Fruit fly (Drosophila melanogaster) whole organism, embryonic: Measurements from ENCODE around the gene eIF4E5.

Source experiments
- Adf1 ChIP-seq: fragments of 200-800 bp; sonication (Bioruptor generic); IDR thresholded peaks from 2 replicates; pipeline ENCODE4 v1.3.6; 2022; ENCODE audit warnings: missing biosample characterization, missing genetic modification characterization
- Awh ChIP-seq: fragments of 200-800 bp; sonication (Bioruptor generic); IDR thresholded peaks from 2 replicates; pipeline ENCODE4, ENCODE4 v1.3.6; 2022; ENCODE audit warnings: missing biosample characterization, missing genetic modification characterization
- BtbVII ChIP-seq: fragments of 200-800 bp; sonication (Bioruptor generic); optimal IDR thresholded peaks from 3 replicates; lab custom pipeline; 2017; ENCODE audit warnings: missing biosample characterization, mild to moderate bottlenecking, missing genetic modification characterization
- CG10274 ChIP-seq: fragments of 200-800 bp; sonication (Bioruptor generic); optimal IDR thresholded peaks from 3 replicates; lab custom pipeline; 2017; ENCODE audit warnings: missing biosample characterization, mild to moderate bottlenecking, missing genetic modification characterization
- CG12659 ChIP-seq: fragments of 200-800 bp; sonication (Bioruptor generic); optimal IDR thresholded peaks from 3 replicates; lab custom pipeline; 2017; ENCODE audit warnings: mild to moderate bottlenecking, missing biosample characterization, missing genetic modification reagents, missing genetic modification characterization
- CG12942 ChIP-seq: fragments of 200-800 bp; sonication (Bioruptor generic); optimal IDR thresholded peaks from 3 replicates; lab custom pipeline; 2016; ENCODE audit warnings: missing biosample characterization, missing genetic modification characterization
- CG13894 ChIP-seq: fragments of 200-800 bp; sonication (Bioruptor generic); optimal IDR thresholded peaks from 3 replicates; lab custom pipeline; 2018; ENCODE audit warnings: missing biosample characterization, mild to moderate bottlenecking, missing genetic modification characterization, moderate library complexity
- CG15479 ChIP-seq: fragments of 200-800 bp; sonication (Bioruptor generic); optimal IDR thresholded peaks from 3 replicates; lab custom pipeline; 2019; ENCODE audit warnings: missing biosample characterization, mild to moderate bottlenecking, missing genetic modification characterization, moderate library complexity
- CG1602 ChIP-seq: fragments of 200-800 bp; sonication (Bioruptor generic); optimal IDR thresholded peaks from 3 replicates; lab custom pipeline; 2016; ENCODE audit warnings: missing biosample characterization, missing genetic modification characterization
- CG18262 ChIP-seq: fragments of 200-800 bp; optimal IDR thresholded peaks from 3 replicates; lab custom pipeline; 2019; ENCODE audit warnings: missing biosample characterization, mild to moderate bottlenecking, missing genetic modification characterization, moderate library complexity
- CG18599 ChIP-seq: fragments of 200-800 bp; sonication (Bioruptor generic); optimal IDR thresholded peaks from 3 replicates; lab custom pipeline; 2017; ENCODE audit warnings: missing biosample characterization, missing genetic modification characterization, mild to moderate bottlenecking, moderate library complexity, missing genetic modification reagents
- CG2712 ChIP-seq: fragments of 200-800 bp; optimal IDR thresholded peaks from 3 replicates; lab custom pipeline; 2019; ENCODE audit warnings: missing biosample characterization, mild to moderate bottlenecking, missing genetic modification characterization, moderate library complexity
- CG30431 ChIP-seq: fragments of 200-800 bp; sonication (Bioruptor generic); optimal IDR thresholded peaks from 2 replicates; lab custom pipeline; 2017; ENCODE audit warnings: missing biosample characterization, missing genetic modification characterization
- CG31224 ChIP-seq: fragments of 200-800 bp; sonication (Bioruptor generic); IDR thresholded peaks from 2 replicates; pipeline ENCODE4 v1.3.6; 2022; ENCODE audit warnings: missing biosample characterization, missing genetic modification characterization
- CG3281 ChIP-seq: fragments of 200-800 bp; sonication (Bioruptor generic); optimal IDR thresholded peaks from 3 replicates; lab custom pipeline; 2017; ENCODE audit warnings: missing biosample characterization, mild to moderate bottlenecking, missing genetic modification characterization
- CG34376 ChIP-seq: fragments of 200-800 bp; sonication (Bioruptor generic); optimal IDR thresholded peaks from 2 replicates; lab custom pipeline; 2018; ENCODE audit warnings: missing biosample characterization, mild to moderate bottlenecking, missing genetic modification characterization
- CG4707 ChIP-seq: fragments of 200-800 bp; sonication (Bioruptor generic); optimal IDR thresholded peaks from 2 replicates; lab custom pipeline; 2018; ENCODE audit warnings: missing biosample characterization, mild to moderate bottlenecking, missing genetic modification characterization, moderate library complexity
- CG5245 ChIP-seq: fragments of 200-800 bp; sonication (Bioruptor generic); optimal IDR thresholded peaks from 3 replicates; lab custom pipeline; 2016; ENCODE audit warnings: missing biosample characterization, missing genetic modification characterization
- CG7745 ChIP-seq: fragments of 200-800 bp; sonication (Bioruptor generic); optimal IDR thresholded peaks from 2 replicates; lab custom pipeline; 2018; ENCODE audit warnings: missing biosample characterization, mild to moderate bottlenecking, missing genetic modification characterization, moderate library complexity
- CG7839 ChIP-seq: fragments of 200-800 bp; sonication (Bioruptor generic); optimal IDR thresholded peaks from 3 replicates; lab custom pipeline; 2018; ENCODE audit warnings: missing biosample characterization, mild to moderate bottlenecking, missing genetic modification characterization, moderate library complexity
- Camta ChIP-seq: fragments of 200-800 bp; sonication (Bioruptor generic); optimal IDR thresholded peaks from 2 replicates; lab custom pipeline; 2016; ENCODE audit warnings: missing biosample characterization, missing genetic modification characterization
- D ChIP-seq, 2 experiments: fragments of 200-800 bp in 1 of 2; fragments of >200 bp in 1 of 2; sonication (Bioruptor generic) in 1 of 2; optimal IDR thresholded peaks; 2 replicates in 1 of 2; 3 replicates in 1 of 2; lab custom pipeline; 2017; ENCODE audit warnings: mild to moderate bottlenecking in 1 of 2, missing biosample characterization in 1 of 2, missing genetic modification characterization in 1 of 2, missing genetic modification reagents in 1 of 2
- D19A ChIP-seq: fragments of 200-800 bp; optimal IDR thresholded peaks from 3 replicates; lab custom pipeline; 2019; ENCODE audit warnings: missing biosample characterization, mild to moderate bottlenecking, missing genetic modification characterization, moderate library complexity
- Dp ChIP-seq: fragments of 200-800 bp; sonication (Bioruptor generic); optimal IDR thresholded peaks from 2 replicates; lab custom pipeline; 2018; ENCODE audit warnings: missing biosample characterization, mild to moderate bottlenecking, missing genetic modification characterization, moderate library complexity
- ERR ChIP-seq: fragments of 200-800 bp; sonication (Bioruptor generic); optimal IDR thresholded peaks from 2 replicates; lab custom pipeline; 2016; ENCODE audit warnings: missing biosample characterization, missing genetic modification characterization
- Eip74EF ChIP-seq, 2 experiments: fragments of 200-800 bp in 1 of 2; fragments of >200 bp in 1 of 2; sonication (Bioruptor generic) in 1 of 2; optimal IDR thresholded peaks; 2 replicates each; lab custom pipeline; 2017 to 2019; ENCODE audit warnings: missing biosample characterization in 2 of 2, missing genetic modification characterization in 2 of 2, mild to moderate bottlenecking in 1 of 2, moderate library complexity in 1 of 2
- Ets65A ChIP-seq: fragments of 200-800 bp; sonication (Bioruptor generic); peaks from one replicate; lab custom pipeline; 2016; ENCODE audit warnings: missing biosample characterization, missing genetic modification characterization
- Gsc ChIP-seq: fragments of 200-800 bp; sonication (Bioruptor generic); IDR thresholded peaks from 2 replicates; pipeline ENCODE4 v1.3.6; 2022; ENCODE audit warnings: missing biosample characterization, missing genetic modification characterization
- HmgD ChIP-seq: fragments of 200-800 bp; sonication (Bioruptor generic); optimal IDR thresholded peaks from 3 replicates; lab custom pipeline; 2016; ENCODE audit warnings: missing biosample characterization, missing genetic modification characterization
- Hr51 ChIP-seq, 2 experiments: fragments of 200-800 bp; sonication (Bioruptor generic); optimal IDR thresholded peaks; 2 replicates in 1 of 2; 3 replicates in 1 of 2; lab custom pipeline; 2016 to 2018; ENCODE audit warnings: missing biosample characterization in 2 of 2, missing genetic modification characterization in 2 of 2, mild to moderate bottlenecking in 1 of 2, moderate library complexity in 1 of 2
- NC2α ChIP-seq: fragments of 200-800 bp; sonication (Bioruptor generic); optimal IDR thresholded peaks from 2 replicates; lab custom pipeline; 2016; ENCODE audit warnings: missing biosample characterization, missing genetic modification characterization
- NFAT ChIP-seq: fragments of 200-800 bp; sonication (Bioruptor generic); IDR thresholded peaks from 2 replicates; pipeline ENCODE4 v1.3.6; 2022; ENCODE audit warnings: missing biosample characterization, missing genetic modification characterization
- NK7.1 ChIP-seq: fragments of 200-800 bp; sonication (Bioruptor generic); optimal IDR thresholded peaks from 3 replicates; lab custom pipeline; 2016; ENCODE audit warnings: missing biosample characterization, missing genetic modification characterization
- Ptx1 ChIP-seq: fragments of 200-800 bp; sonication (Bioruptor generic); IDR thresholded peaks from 2 replicates; pipeline ENCODE4 v1.3.6; 2022; ENCODE audit warnings: missing biosample characterization, missing genetic modification characterization
- Usf ChIP-seq: fragments of 200-800 bp; sonication (Bioruptor generic); optimal IDR thresholded peaks from 2 replicates; lab custom pipeline; 2017; ENCODE audit warnings: missing genotype, missing biosample characterization, missing genetic modification characterization
- ase ChIP-seq: fragments of 200-800 bp; sonication (Bioruptor generic); IDR thresholded peaks from 3 replicates; pipeline ENCODE4 v1.3.6; 2022; ENCODE audit warnings: missing biosample characterization, missing genetic modification characterization
- crp ChIP-seq, 2 experiments: fragments of 200-800 bp; sonication (Bioruptor generic); optimal IDR thresholded peaks; 2 replicates in 1 of 2; 3 replicates in 1 of 2; lab custom pipeline; 2017; ENCODE audit warnings: missing biosample characterization in 2 of 2, missing genetic modification characterization in 2 of 2, mild to moderate bottlenecking in 1 of 2, moderate library complexity in 1 of 2
- cwo ChIP-seq: fragments of 200-800 bp; sonication (Bioruptor generic); optimal IDR thresholded peaks from 3 replicates; lab custom pipeline; 2017; ENCODE audit warnings: missing biosample characterization, missing genetic modification characterization, mild to moderate bottlenecking, moderate library complexity, missing genetic modification reagents
- fd64A ChIP-seq: fragments of 200-800 bp; sonication (Bioruptor generic); optimal IDR thresholded peaks from 3 replicates; lab custom pipeline; 2018; ENCODE audit warnings: missing biosample characterization, mild to moderate bottlenecking, missing genetic modification characterization
- gfzf ChIP-seq: fragments of 200-800 bp; sonication (Bioruptor generic); optimal IDR thresholded peaks from 2 replicates; lab custom pipeline; 2016; ENCODE audit warnings: missing biosample characterization, mild to moderate bottlenecking, missing genetic modification characterization, moderate library complexity
- hkb ChIP-seq, 2 experiments: fragments of 200-800 bp in 1 of 2; fragments of >200 bp in 1 of 2; sonication (Bioruptor generic) in 1 of 2; IDR thresholded peaks in 1 of 2; optimal IDR thresholded peaks in 1 of 2; 2 replicates each; pipeline versions ENCODE4 v1.3.6 to Lab custom; 2017 to 2022; ENCODE audit warnings: missing biosample characterization in 1 of 2, missing genetic modification characterization in 1 of 2
- ranshi ChIP-seq: fragments of 200-800 bp; sonication (Bioruptor generic); IDR thresholded peaks from 2 replicates; pipeline ENCODE4 v1.3.6; 2022; ENCODE audit warnings: missing biosample characterization, missing genetic modification characterization
- rib ChIP-seq: fragments of 200-800 bp; sonication (Bioruptor generic); IDR thresholded peaks from 2 replicates; pipeline ENCODE4 v1.3.6; 2022; ENCODE audit warnings: missing biosample characterization, missing genetic modification characterization
- tap ChIP-seq: fragments of 200-800 bp; optimal IDR thresholded peaks from 3 replicates; lab custom pipeline; 2019; ENCODE audit warnings: missing biosample characterization, mild to moderate bottlenecking, missing genetic modification characterization, moderate library complexity
- zen2 ChIP-seq: fragments of 200-800 bp; sonication (Bioruptor generic); IDR thresholded peaks from 3 replicates; pipeline ENCODE4 v1.3.6; 2022; ENCODE audit warnings: missing biosample characterization, missing genetic modification characterization; ENCODE audit not compliant: partially characterized antibody
- zfh1 ChIP-seq: fragments of 200-800 bp; sonication (Bioruptor generic); IDR thresholded peaks from 3 replicates; pipeline ENCODE4 v1.3.6; 2022; ENCODE audit warnings: missing biosample characterization, missing genetic modification characterization

Gene eIF4E5

dm6 chr3L:7890567-7890966, 4.1 kb upstream of the eIF4E5 start (continued):
- TF ChIP-seq cwo (no peak), Awh (no peak), gfzf (GFP tag; lab: Kevin White, UChicago) (no peak), ERR (GFP tag; lab: Kevin White, UChicago) (no peak), D (optimal IDR thresholded peaks at IDR 0.05; lab: Kevin White, UChicago) (no peak), D (GFP tag; optimal IDR thresholded peaks at IDR 0.05; lab: Kevin White, UChicago) (no peak), tap (tag; lab: Kevin White, UChicago) (no peak), D19A (tag; lab: Kevin White, UChicago) (no peak), CG18262 (tag; lab: Kevin White, UChicago) (peak; percentile 54), fd64A (GFP tag; lab: Kevin White, UChicago) (no peak), zen2 (GFP tag; lab: Robert Waterston, UW) (no peak), Dp (GFP tag; lab: Kevin White, UChicago) (no peak), CG2712 (peak; percentile 58), HmgD (GFP tag; lab: Kevin White, UChicago) (no peak), Ptx1 (GFP tag; lab: Robert Waterston, UW) (no peak), Gsc (GFP tag; lab: Robert Waterston, UW) (no peak), CG7745 (tag; lab: Kevin White, UChicago) (no peak), hkb (optimal IDR thresholded peaks at IDR 0.05; lab: Kevin White, UChicago) (no peak), hkb (GFP tag; IDR thresholded peaks at IDR 0.05; lab: Robert Waterston, UW) (no peak), CG10274 (GFP tag; lab: Kevin White, UChicago) (no peak), CG5245 (GFP tag; lab: Kevin White, UChicago) (no peak), zfh1 (0 out of 3 replicates have a peak, but pooled peaks have one; percentile 38)

dm6 chr3L:7893840-7894239, 840 bp upstream of the eIF4E5 start:
- TF ChIP-seq CG13894 (tag; lab: Kevin White, UChicago) (no peak), CG4707 (no peak), rib (GFP tag; lab: Robert Waterston, UW) (no peak), CG1602 (GFP tag; lab: Kevin White, UChicago) (no peak), ase (GFP tag; lab: Robert Waterston, UW) (no peak), Ets65A (peak; percentile 94)

- TF ChIP-seq ranshi (GFP tag; lab: Robert Waterston, UW) (peak; percentile 85), CG7745 (tag; lab: Kevin White, UChicago) (peak; percentile 49), NK7.1 (GFP tag; lab: Kevin White, UChicago) (peak; percentile 79), CG30431 (GFP tag; lab: Kevin White, UChicago) (peak; percentile 67), CG34376 (GFP tag; lab: Kevin White, UChicago) (no peak), CG12659 (GFP tag; lab: Kevin White, UChicago) (peak; percentile 81), CG3281 (GFP tag; lab: Kevin White, UChicago) (peak; percentile 77), NFAT (peak; percentile 64; the same call in 1 of the 2 replicates), CG18599 (peak; percentile 79), CG12942 (peak; percentile 63), crp (GFP tag; optimal IDR thresholded peaks at IDR 0.05; lab: Kevin White, UChicago) (peak in 1 of 2 experiments; percentile 31), Eip74EF (GFP tag; optimal IDR thresholded peaks at IDR 0.05; lab: Kevin White, UChicago) (peak in 1 of 2 experiments; percentile 91), tap (tag; lab: Kevin White, UChicago) (peak; percentile 88), CG15479 (GFP tag; lab: Kevin White, UChicago) (no peak), NC2α (GFP tag; lab: Kevin White, UChicago) (peak; percentile 61), BtbVII (peak; percentile 71), Usf (GFP tag; lab: Kevin White, UChicago) (peak; percentile 62), Camta (GFP tag; lab: Kevin White, UChicago) (peak; percentile 92), CG31224 (GFP tag; lab: Robert Waterston, UW) (no peak; the same call in none of the 2 replicates), CG7839 (tag; lab: Kevin White, UChicago) (peak; percentile 91), Hr51 (GFP tag; optimal IDR thresholded peaks at IDR 0.05; lab: Kevin White, UChicago) (peak in 1 of 2 experiments; percentile 54), Adf1 (no peak)
Observed at dm6 chr3L:7903489-7904150, 8.9 kb downstream of the eIF4E5 start.
